Worm (Caenorhabditis elegans) whole organism, L2 larva: ENCODE measurements around the gene T10B5.8.

Experiments used
- crh-2 ChIP-seq: sonication (generic microtip); optimal IDR thresholded peaks from 2 replicates; lab custom pipeline; 2017; ENCODE audit warnings: missing biosample characterization, missing genetic modification characterization
- lin-13 ChIP-seq: fragments of 150-350 bp; optimal IDR thresholded peaks from 2 replicates; lab custom pipeline; 2014; ENCODE audit warnings: missing biosample characterization, missing genetic modification reagents, missing genetic modification characterization
- mdl-1 ChIP-seq, 2 experiments: fragments of 150-350 bp in 1 of 2; sonication (generic microtip) in 1 of 2; optimal IDR thresholded peaks; 2 replicates each; lab custom pipeline; 2017; ENCODE audit warnings: missing biosample characterization in 2 of 2, missing genetic modification characterization in 2 of 2
- ztf-11 ChIP-seq: sonication (generic microtip); optimal IDR thresholded peaks from 2 replicates; lab custom pipeline; 2017; ENCODE audit warnings: missing biosample characterization, missing genetic modification characterization

DNA sequence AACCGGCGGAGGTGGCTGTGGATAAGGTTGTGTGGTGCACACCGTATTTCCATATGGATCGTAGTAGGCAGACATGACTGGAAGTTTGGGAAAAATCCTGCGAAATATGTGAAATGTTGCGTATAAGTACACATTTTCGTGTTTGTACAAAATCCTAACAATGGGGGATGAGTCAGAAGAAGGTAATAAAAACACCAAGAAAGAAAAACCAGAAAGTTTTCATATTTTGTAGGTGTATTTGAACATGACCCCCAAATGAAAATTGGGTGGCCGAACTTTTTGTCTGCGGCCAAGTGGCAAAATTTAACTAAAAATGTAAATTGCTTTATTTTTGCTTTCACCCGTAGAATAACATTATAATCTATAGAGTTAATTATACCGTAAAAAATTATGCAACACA is 30.8 kb upstream of the T10B5.8 start, which contains the start of gene Y46H3A.4:
- TF ChIP-seq lin-13 (GFP tag; lab: Kevin White, UChicago) (no peak), mdl-1 (tag; optimal IDR thresholded peaks at IDR 0.05; lab: Kevin White, UChicago) (no peak), crh-2 (tag; lab: Kevin White, UChicago) (no peak), ztf-11 (tag; lab: Kevin White, UChicago) (no peak)
